Worm (Caenorhabditis elegans) whole organism, L4/young adult: ENCODE results near the gene nlp-14.

ENCODE experiments used
- W03F9.2 ChIP-seq: fragments of 150-350 bp; optimal IDR thresholded peaks from 2 replicates; lab custom pipeline; 2014; ENCODE audit warnings: missing biosample characterization, missing genetic modification characterization
- dao-5 ChIP-seq: sonication (generic microtip); optimal IDR thresholded peaks from 2 replicates; lab custom pipeline; 2016; ENCODE audit warnings: missing genotype, missing genetic modification characterization, moderate library complexity, missing compliant biosample characterization
- him-1 ChIP-seq: sonication (generic microtip); optimal IDR thresholded peaks from 2 replicates; lab custom pipeline; 2016; ENCODE audit warnings: missing genotype, missing genetic modification reagents, missing genetic modification characterization, missing compliant biosample characterization

ce11 chrX:8888835-8889234 is 30.4 kb downstream of the nlp-14 start:
- TF ChIP-seq him-1 (tag; lab: Kevin White, UChicago) (no peak), W03F9.2 (no peak), dao-5 (no peak)
